Worm (Caenorhabditis elegans) whole organism, mixed stage, embryonic: ENCODE data around the gene ZK1248.20.

ENCODE experiments used
- M03D4.4 ChIP-seq: sonication (generic microtip); optimal IDR thresholded peaks from 2 replicates; lab custom pipeline; 2017; ENCODE audit warnings: mild to moderate bottlenecking, missing genetic modification characterization, missing compliant biosample characterization
- bed-3 ChIP-seq: fragments of 200-800 bp; sonication (Bioruptor generic); optimal IDR thresholded peaks from 3 replicates; lab custom pipeline; 2018; ENCODE audit warnings: mild to moderate bottlenecking, missing genetic modification characterization, moderate library complexity, missing compliant biosample characterization
- blmp-1 ChIP-seq: fragments of 150-350 bp; optimal IDR thresholded peaks from 2 replicates; lab custom pipeline; 2014; ENCODE audit warnings: missing biosample characterization, missing genetic modification characterization
- ceh-39 ChIP-seq: fragments of 150-350 bp; optimal IDR thresholded peaks from 2 replicates; lab custom pipeline; 2014; ENCODE audit warnings: missing biosample characterization, missing genetic modification characterization
- ceh-43 ChIP-seq: fragments of 200-800 bp; sonication (Bioruptor generic); optimal IDR thresholded peaks from 2 replicates; lab custom pipeline; 2018; ENCODE audit warnings: mild to moderate bottlenecking, missing genetic modification characterization, moderate library complexity, missing compliant biosample characterization
- ceh-83 ChIP-seq: fragments of 200-800 bp; sonication (Bioruptor generic); optimal IDR thresholded peaks from 2 replicates; lab custom pipeline; 2018; ENCODE audit warnings: mild to moderate bottlenecking, missing genetic modification characterization, missing compliant biosample characterization
- ces-1 ChIP-seq: fragments of 150-350 bp; optimal IDR thresholded peaks from 2 replicates; lab custom pipeline; 2014; ENCODE audit warnings: missing biosample characterization, missing genetic modification reagents, missing genetic modification characterization
- cnd-1 ChIP-seq: fragments of 200-800 bp; sonication (Bioruptor generic); optimal IDR thresholded peaks from 2 replicates; lab custom pipeline; 2018; ENCODE audit warnings: mild to moderate bottlenecking, missing genetic modification characterization, missing compliant biosample characterization
- elt-1 ChIP-seq: sonication (generic microtip); optimal IDR thresholded peaks from 2 replicates; lab custom pipeline; 2017; ENCODE audit warnings: missing genetic modification characterization, mild to moderate bottlenecking, missing compliant biosample characterization, antibody characterized with exemption, moderate library complexity, borderline replicate concordance; ENCODE audit not compliant: insufficient read depth
- elt-3 ChIP-seq: fragments of 150-350 bp; optimal IDR thresholded peaks from 2 replicates; lab custom pipeline; 2014; ENCODE audit warnings: missing biosample characterization, missing genetic modification characterization
- flh-1 ChIP-seq: fragments of 200-800 bp; sonication (Bioruptor generic); optimal IDR thresholded peaks from 2 replicates; lab custom pipeline; 2018; ENCODE audit warnings: mild to moderate bottlenecking, missing genetic modification characterization, moderate library complexity, missing compliant biosample characterization
- ham-2 ChIP-seq: fragments of 200-800 bp; sonication (Bioruptor generic); optimal IDR thresholded peaks from 2 replicates; lab custom pipeline; 2018; ENCODE audit warnings: mild to moderate bottlenecking, missing genetic modification characterization, missing compliant biosample characterization
- hlh-1 ChIP-seq: fragments of 150-350 bp; optimal IDR thresholded peaks from 2 replicates; lab custom pipeline; 2014; ENCODE audit warnings: missing biosample characterization, missing genetic modification reagents, missing genetic modification characterization
- lin-13 ChIP-seq: fragments of 150-350 bp; optimal IDR thresholded peaks from 2 replicates; lab custom pipeline; 2014; ENCODE audit warnings: missing biosample characterization, missing genetic modification characterization
- lsy-2 ChIP-seq: fragments of 150-350 bp; optimal IDR thresholded peaks from 2 replicates; lab custom pipeline; 2014; ENCODE audit warnings: missing biosample characterization, missing genetic modification characterization
- mab-5 ChIP-seq: fragments of 150-350 bp; optimal IDR thresholded peaks from 2 replicates; lab custom pipeline; 2014; ENCODE audit warnings: missing biosample characterization, missing genetic modification characterization
- mls-2 ChIP-seq: sonication (generic microtip); optimal IDR thresholded peaks from 2 replicates; lab custom pipeline; 2016; ENCODE audit warnings: mild to moderate bottlenecking, missing genetic modification characterization, moderate library complexity, missing compliant biosample characterization
- nhr-12 ChIP-seq: fragments of 150-350 bp; optimal IDR thresholded peaks from 2 replicates; lab custom pipeline; 2014; ENCODE audit warnings: missing biosample characterization, missing genetic modification characterization
- nhr-2 ChIP-seq: fragments of 150-350 bp; optimal IDR thresholded peaks from 2 replicates; lab custom pipeline; 2014; ENCODE audit warnings: missing biosample characterization, missing genetic modification characterization
- nhr-28 ChIP-seq: fragments of 150-350 bp; optimal IDR thresholded peaks from 2 replicates; lab custom pipeline; 2014; ENCODE audit warnings: missing biosample characterization, missing genetic modification characterization
- nhr-76 ChIP-seq: sonication (generic microtip); optimal IDR thresholded peaks from 2 replicates; lab custom pipeline; 2017; ENCODE audit warnings: missing biosample characterization, missing genetic modification characterization
- sem-2 ChIP-seq: fragments of 200-800 bp; sonication (Bioruptor generic); optimal IDR thresholded peaks from 2 replicates; lab custom pipeline; 2018; ENCODE audit warnings: mild to moderate bottlenecking, missing genetic modification characterization, missing compliant biosample characterization
- snpc-4 ChIP-seq: fragments of 150-350 bp; optimal IDR thresholded peaks from 2 replicates; lab custom pipeline; 2014; ENCODE audit warnings: missing biosample characterization, missing genetic modification characterization
- sptf-1 ChIP-seq: sonication (generic microtip); optimal IDR thresholded peaks from 2 replicates; lab custom pipeline; 2017; ENCODE audit warnings: mild to moderate bottlenecking, missing genetic modification characterization, moderate library complexity, missing compliant biosample characterization
- unc-120 ChIP-seq: sonication (generic microtip); optimal IDR thresholded peaks from 2 replicates; lab custom pipeline; 2017; ENCODE audit warnings: missing genetic modification characterization, missing compliant biosample characterization; ENCODE audit not compliant: poor library complexity, severe bottlenecking
- unc-39 ChIP-seq: fragments of 150-350 bp; optimal IDR thresholded peaks from 2 replicates; lab custom pipeline; 2014; ENCODE audit warnings: missing biosample characterization, missing genetic modification characterization
- unc-62 ChIP-seq: fragments of 150-350 bp; optimal IDR thresholded peaks from 2 replicates; lab custom pipeline; 2014; ENCODE audit warnings: missing biosample characterization, missing genetic modification reagents, missing genetic modification characterization
- zip-8 ChIP-seq: fragments of 150-350 bp; optimal IDR thresholded peaks from 2 replicates; lab custom pipeline; 2014; ENCODE audit warnings: missing biosample characterization, missing genetic modification characterization

ZK1248.20 gene

ce11 chrII:5797348-5797977 is 19.0 kb upstream of the ZK1248.20 start, which contains the start of the genes msp-63 and msp-142:
TSS of gene msp-63 (minus strand) at chrII:5797448.
TSS of gene msp-142 (plus strand) at chrII:5797927.
- TF ChIP-seq sem-2 (GFP tag; lab: Kevin White, UChicago), result no peak
- TF ChIP-seq sptf-1, result no peak
- TF ChIP-seq ceh-83, result no peak
- no peak for TF ChIP-seq elt-1 (tag; lab: Kevin White, UChicago)
- TF ChIP-seq blmp-1 (tag; lab: Kevin White, UChicago), result no peak
- TF ChIP-seq unc-39 (tag; lab: Kevin White, UChicago), result no peak

ce11 chrII:5799553-5799952 is 16.9 kb upstream of the ZK1248.20 start, which contains the start of gene K05F1.8:
TSS of gene K05F1.8 (minus strand) at chrII:5799653.
- TF ChIP-seq nhr-76 (tag; lab: Kevin White, UChicago) (no peak), bed-3 (GFP tag; lab: Kevin White, UChicago) (no peak), elt-3 (tag; lab: Kevin White, UChicago) (no peak), nhr-2 (tag; lab: Kevin White, UChicago) (no peak), flh-1 (GFP tag; lab: Kevin White, UChicago) (no peak), snpc-4 (no peak), ham-2 (GFP tag; lab: Kevin White, UChicago) (no peak), unc-39 (tag; lab: Kevin White, UChicago) (no peak), sem-2 (GFP tag; lab: Kevin White, UChicago) (no peak), lsy-2 (no peak), nhr-28 (no peak)

ce11 chrII:5801075-5801474 is 15.4 kb upstream of the ZK1248.20 start, which contains the start of the genes K05F1.9 and K05F1.1:
TSS of gene K05F1.9 (minus strand) at chrII:5801175.
TSS of gene K05F1.1 (plus strand) at chrII:5801382.
- no peak for TF ChIP-seq nhr-76 (tag; lab: Kevin White, UChicago)
- TF ChIP-seq sem-2 (GFP tag; lab: Kevin White, UChicago), result no peak
- TF ChIP-seq elt-3 (tag; lab: Kevin White, UChicago), result no peak
- no peak for TF ChIP-seq cnd-1 (tag; lab: Kevin White, UChicago)
- no peak for TF ChIP-seq sptf-1
- TF ChIP-seq flh-1 (GFP tag; lab: Kevin White, UChicago), result no peak
- TF ChIP-seq bed-3 (GFP tag; lab: Kevin White, UChicago), result no peak

ce11 chrII:5804288-5804687 is 12.2 kb upstream of the ZK1248.20 start:
- no peak for TF ChIP-seq unc-62 (GFP tag; lab: Kevin White, UChicago)
- peak; percentile 63 for TF ChIP-seq zip-8 (tag; lab: Kevin White, UChicago)
- no peak for TF ChIP-seq lsy-2
- no peak for TF ChIP-seq ces-1 (GFP tag; lab: Kevin White, UChicago)
- no peak for TF ChIP-seq nhr-28
- no peak for TF ChIP-seq ceh-39 (tag; lab: Kevin White, UChicago)

ce11 chrII:5805303-5805702 is 11.1 kb upstream of the ZK1248.20 start, which contains the start of gene K05F1.10:
TSS of gene K05F1.10 (minus strand) at chrII:5805473.
- TF ChIP-seq cnd-1 (tag; lab: Kevin White, UChicago), result no peak
- TF ChIP-seq sptf-1, result no peak
- no peak for TF ChIP-seq unc-62 (GFP tag; lab: Kevin White, UChicago)
- no peak for TF ChIP-seq nhr-2 (tag; lab: Kevin White, UChicago)
- TF ChIP-seq elt-1 (tag; lab: Kevin White, UChicago), result no peak
- no peak for TF ChIP-seq ceh-83
- TF ChIP-seq lsy-2, result no peak
- no peak for TF ChIP-seq flh-1 (GFP tag; lab: Kevin White, UChicago)
- TF ChIP-seq unc-120 (tag; lab: Kevin White, UChicago), result no peak
- TF ChIP-seq hlh-1 (tag; lab: Kevin White, UChicago), result no peak
- no peak for TF ChIP-seq mls-2
- TF ChIP-seq sem-2 (GFP tag; lab: Kevin White, UChicago), result no peak
- TF ChIP-seq nhr-28, result no peak
- no peak for TF ChIP-seq ceh-43 (GFP tag; lab: Kevin White, UChicago)
- no peak for TF ChIP-seq nhr-12 (tag; lab: Kevin White, UChicago)
- no peak for TF ChIP-seq mab-5 (tag; lab: Kevin White, UChicago)
- TF ChIP-seq ham-2 (GFP tag; lab: Kevin White, UChicago), result no peak
- TF ChIP-seq lin-13, result no peak

- TF ChIP-seq nhr-76 (tag; lab: Kevin White, UChicago) (no peak), M03D4.4 (no peak), blmp-1 (tag; lab: Kevin White, UChicago) (no peak)
Measured at ce11 chrII:5806563-5806962, 9.9 kb upstream of the ZK1248.20 start.
